Fruit fly (Drosophila melanogaster) whole organism: ENCODE data around the gene CG34345.

Experiments used
- CG8478 ChIP-seq: fragments of >200 bp; optimal IDR thresholded peaks from 2 replicates; lab custom pipeline; 2018; ENCODE audit warnings: inconsistent platforms
- Dll ChIP-seq: fragments of >200 bp; optimal IDR thresholded peaks from 2 replicates; lab custom pipeline; 2017
- EcR ChIP-seq, 2 experiments: fragments of >200 bp; optimal IDR thresholded peaks; 2 replicates each; lab custom pipeline; 2017; ENCODE audit warnings: missing biosample characterization in 2 of 2, missing genetic modification characterization in 2 of 2, missing genetic modification reagents in 2 of 2
- pan ChIP-seq: fragments of >200 bp; optimal IDR thresholded peaks from 2 replicates; lab custom pipeline; 2017
- psq ChIP-seq: fragments of >200 bp; optimal IDR thresholded peaks from 2 replicates; lab custom pipeline; 2017
- usp ChIP-seq: fragments of >200 bp; optimal IDR thresholded peaks from 2 replicates; lab custom pipeline; 2017; ENCODE audit warnings: missing biosample characterization, missing genetic modification characterization, mixed read lengths

CG34345 gene

dm6 chr2L:6671409-6671808, 48.5 kb downstream of the CG34345 start:
- TF ChIP-seq pan (lab: Kevin White, UChicago) (no peak), psq (lab: Kevin White, UChicago) (no peak), usp (GFP tag; lab: Kevin White, UChicago) (no peak), CG8478 (no peak), EcR (GFP tag; optimal IDR thresholded peaks at IDR 0.05; lab: Kevin White, UChicago) (no peak), Dll (lab: Kevin White, UChicago) (no peak)

dm6 chr2L:6673211-6674012, 50.5 kb downstream of the CG34345 start, which contains the start of gene Spn27A:
Spn27A (minus strand) TSS chr2L:6673347.
- no peak for TF ChIP-seq Dll (lab: Kevin White, UChicago)
- TF ChIP-seq usp (GFP tag; lab: Kevin White, UChicago): no peak
- TF ChIP-seq psq (lab: Kevin White, UChicago): no peak
- no peak for TF ChIP-seq EcR (GFP tag; optimal IDR thresholded peaks at IDR 0.05; lab: Kevin White, UChicago)
- no peak for TF ChIP-seq CG8478
- TF ChIP-seq pan (lab: Kevin White, UChicago): no peak
